Fruit fly (Drosophila melanogaster): ENCODE data around the gene CG42750.

CG42750 gene

DNA sequence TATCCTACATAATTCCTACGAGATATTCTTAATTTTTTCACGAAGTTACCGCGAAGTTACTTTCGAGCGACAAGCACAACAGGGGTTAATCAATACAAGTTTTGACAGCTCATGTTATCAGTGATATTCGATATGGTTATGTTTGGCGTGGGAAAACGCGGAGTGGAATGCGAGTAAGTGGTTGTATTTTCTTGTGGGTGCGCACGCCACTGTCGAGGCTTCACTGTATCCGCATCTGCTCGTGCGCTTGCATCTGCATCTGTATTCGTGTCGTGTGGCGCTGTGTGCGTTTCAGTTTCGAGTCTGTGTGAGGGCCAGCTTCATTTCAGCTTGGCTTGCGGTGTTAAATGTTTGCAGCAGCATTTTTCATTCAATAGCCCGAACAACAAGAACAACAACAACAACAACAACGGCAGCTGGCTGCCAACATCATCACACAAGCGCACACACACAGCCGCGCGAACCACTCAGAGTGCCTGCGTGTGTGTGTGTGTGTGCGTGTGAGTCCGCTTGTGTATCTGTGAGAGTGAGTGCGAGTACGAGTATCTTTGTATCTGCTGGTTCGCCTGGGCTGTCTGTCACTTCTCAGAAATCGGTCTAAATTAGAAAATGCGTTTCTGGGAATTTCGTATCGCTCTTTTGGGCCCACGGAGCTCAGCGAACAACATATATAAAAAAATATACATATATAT, 124.3 kb downstream of the CG42750 start:
- TF ChIP-seq CG8478 (optimal IDR thresholded peaks at IDR 0.05) (peak; percentile 65), psq (optimal IDR thresholded peaks at IDR 0.05) (no peak), EcR (GFP tag; optimal IDR thresholded peaks at IDR 0.05) (no peak), Dll (optimal IDR thresholded peaks at IDR 0.05) (no peak), usp (GFP tag; optimal IDR thresholded peaks at IDR 0.05) (no peak)

DNA sequence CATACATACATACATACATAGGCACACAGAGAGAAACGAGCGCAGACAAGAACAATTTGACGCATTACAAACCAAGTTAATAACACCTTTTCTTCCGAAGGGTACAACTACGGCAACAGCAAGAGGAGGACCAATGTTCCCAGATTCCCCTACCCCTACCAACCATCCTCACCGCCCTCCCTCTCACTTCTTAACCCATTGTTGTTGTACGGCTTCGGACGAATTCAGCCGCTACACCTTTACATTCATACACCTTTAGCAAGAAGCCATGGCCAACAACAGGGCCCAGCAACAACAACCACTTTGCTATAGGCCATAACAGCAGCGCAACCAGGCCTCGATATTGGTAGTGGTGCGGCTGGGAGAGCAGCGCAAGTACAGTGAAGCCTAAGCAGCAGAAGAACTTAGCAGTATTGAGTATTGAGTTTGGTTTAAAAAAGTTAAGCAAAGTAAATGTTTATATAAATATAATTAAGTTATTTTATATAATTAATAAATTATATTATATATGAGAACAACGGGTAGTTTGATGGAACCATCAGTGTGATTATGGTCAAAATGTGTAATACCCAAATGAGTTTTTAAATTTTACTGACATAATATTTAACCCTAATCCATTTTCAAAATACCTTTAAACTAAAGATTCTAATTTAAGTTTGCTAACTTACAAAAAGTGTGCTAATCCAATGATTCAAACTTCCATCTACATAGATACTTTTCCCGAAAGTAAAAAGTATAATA, 125.0 kb downstream of the CG42750 start:
- TF ChIP-seq EcR (GFP tag; optimal IDR thresholded peaks at IDR 0.05) (no peak), Dll (optimal IDR thresholded peaks at IDR 0.05) (no peak), usp (GFP tag; optimal IDR thresholded peaks at IDR 0.05) (no peak), CG8478 (optimal IDR thresholded peaks at IDR 0.05) (no peak), psq (optimal IDR thresholded peaks at IDR 0.05) (no peak), pan (optimal IDR thresholded peaks at IDR 0.05) (no peak)

DNA sequence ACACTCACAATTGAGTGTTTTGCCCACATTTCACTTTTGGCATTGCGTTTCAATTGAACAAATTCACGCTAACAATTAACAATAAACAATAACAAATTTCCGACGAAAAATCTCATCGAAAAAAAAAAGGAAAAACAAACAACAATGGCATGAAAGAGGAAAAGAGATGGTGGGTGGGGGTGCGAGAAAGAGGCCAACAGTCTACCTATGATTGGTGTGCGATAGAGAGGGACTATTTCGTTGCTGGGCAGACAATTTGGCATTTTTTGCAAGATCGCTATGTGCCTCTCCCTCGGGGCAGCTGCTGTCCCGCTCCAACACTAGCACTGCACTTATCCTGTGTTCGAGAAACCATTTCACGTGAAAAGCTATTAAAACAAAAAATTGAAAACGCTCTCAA, 125.7 kb downstream of the CG42750 start:
- TF ChIP-seq EcR (GFP tag; optimal IDR thresholded peaks at IDR 0.05) (no peak), pan (optimal IDR thresholded peaks at IDR 0.05) (no peak), usp (GFP tag; optimal IDR thresholded peaks at IDR 0.05) (no peak), CG8478 (optimal IDR thresholded peaks at IDR 0.05) (no peak), Dll (optimal IDR thresholded peaks at IDR 0.05) (no peak), psq (optimal IDR thresholded peaks at IDR 0.05) (no peak)

DNA sequence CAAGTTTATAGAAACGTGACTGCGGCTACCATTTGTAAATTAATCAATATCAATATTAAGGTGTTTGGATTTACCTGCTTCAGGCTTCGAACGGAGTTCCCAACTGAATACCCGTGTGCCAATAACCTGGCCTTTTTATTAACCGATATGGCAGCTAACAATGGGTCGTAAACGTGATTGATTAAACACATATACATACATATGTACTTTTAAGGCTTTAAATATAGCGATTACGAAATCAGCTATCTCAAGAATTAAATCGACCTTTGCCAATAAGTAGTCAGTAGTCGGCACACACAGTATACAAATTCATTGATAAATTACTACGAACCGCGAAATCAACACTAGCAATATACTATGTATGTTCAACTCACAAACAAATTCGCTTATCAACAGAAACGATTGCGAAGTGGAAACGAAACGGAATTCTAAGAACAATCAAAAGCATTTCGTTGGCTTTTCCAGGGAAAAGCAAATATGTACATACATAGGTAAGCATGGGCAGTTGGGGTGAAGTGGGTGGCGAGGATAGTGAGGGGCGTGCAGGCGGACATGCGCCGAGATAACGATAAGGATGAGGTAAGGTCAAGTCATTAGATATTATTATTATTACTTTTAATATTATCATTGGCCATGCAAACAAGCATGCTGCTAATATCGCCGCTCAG, 126.9 kb downstream of the CG42750 start:
- TF ChIP-seq Dll (optimal IDR thresholded peaks at IDR 0.05) (no peak), psq (optimal IDR thresholded peaks at IDR 0.05) (no peak), CG8478 (optimal IDR thresholded peaks at IDR 0.05) (no peak), pan (optimal IDR thresholded peaks at IDR 0.05) (no peak), usp (GFP tag; optimal IDR thresholded peaks at IDR 0.05) (no peak), EcR (GFP tag; optimal IDR thresholded peaks at IDR 0.05) (no peak)

DNA sequence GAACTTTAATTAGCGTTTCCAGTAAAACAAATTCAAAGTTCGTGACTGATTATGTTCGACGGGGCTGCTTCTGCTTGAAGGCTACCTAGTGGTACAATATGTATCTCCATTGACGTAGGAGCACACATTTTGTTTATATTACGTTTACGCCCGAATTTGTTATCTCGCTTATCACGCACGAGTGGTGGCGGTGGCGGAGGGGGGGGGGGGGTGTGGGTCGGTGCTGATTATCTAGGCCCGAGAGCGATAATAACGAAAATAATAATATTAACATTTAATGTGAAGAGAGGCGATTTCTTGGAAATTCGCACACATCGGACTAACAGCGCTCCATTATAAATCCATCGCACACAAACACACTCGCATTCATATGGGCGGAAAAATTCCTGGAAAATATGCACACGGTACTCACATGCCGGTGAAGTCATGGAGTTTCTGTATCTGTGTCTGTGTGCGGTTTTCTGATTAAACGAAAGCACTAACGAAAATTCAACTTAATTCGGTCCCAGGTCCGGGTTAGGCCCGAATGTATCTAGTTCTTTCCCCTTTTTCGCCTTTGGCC, 128.0 kb downstream of the CG42750 start:
- TF ChIP-seq Dll (optimal IDR thresholded peaks at IDR 0.05) (no peak), CG8478 (optimal IDR thresholded peaks at IDR 0.05) (no peak), EcR (GFP tag; optimal IDR thresholded peaks at IDR 0.05) (no peak), usp (GFP tag; optimal IDR thresholded peaks at IDR 0.05) (no peak), psq (optimal IDR thresholded peaks at IDR 0.05) (no peak), pan (optimal IDR thresholded peaks at IDR 0.05) (no peak)

DNA sequence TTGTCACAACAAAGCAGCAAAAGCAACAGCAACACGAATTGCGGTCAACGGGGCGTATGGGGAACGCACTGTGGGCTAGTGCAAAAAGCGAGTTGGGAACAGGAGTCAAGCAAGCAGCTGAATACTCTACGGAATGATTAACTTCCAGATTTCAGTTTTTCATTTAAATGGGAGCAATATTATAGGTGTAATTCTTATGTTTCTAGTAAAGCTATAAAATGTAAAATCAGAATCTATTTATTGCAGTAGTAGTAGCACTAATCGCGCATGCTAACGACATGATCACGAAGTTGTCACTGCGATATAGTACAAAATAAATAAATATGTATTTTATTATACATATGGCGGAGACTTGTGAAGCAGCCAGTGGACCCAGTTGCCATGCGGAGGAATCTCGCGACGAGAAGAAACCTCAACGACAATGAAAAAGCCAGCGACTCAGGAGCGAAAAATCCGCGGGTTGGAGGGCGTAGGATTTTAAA, 128.9 kb downstream of the CG42750 start:
- TF ChIP-seq psq (optimal IDR thresholded peaks at IDR 0.05) = no peak

DNA sequence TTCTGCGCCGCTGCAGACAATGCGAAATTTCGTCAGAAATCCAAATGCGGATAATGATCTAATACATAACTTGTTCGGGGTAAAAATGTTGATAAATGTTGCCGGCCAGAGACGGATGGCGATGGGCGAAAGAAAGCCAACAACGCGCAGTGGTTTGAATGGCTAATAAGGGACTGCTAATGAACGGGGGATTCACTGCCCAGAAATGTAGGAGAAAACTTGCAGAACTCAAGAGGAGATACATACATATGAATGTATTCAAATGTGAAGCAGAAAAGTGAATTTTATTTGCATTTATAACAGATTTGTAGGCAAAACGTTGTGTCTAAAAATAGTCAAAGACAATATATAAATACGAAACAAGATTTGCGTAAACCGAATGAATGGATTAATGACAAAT, 129.7 kb downstream of the CG42750 start:
- TF ChIP-seq EcR (GFP tag; optimal IDR thresholded peaks at IDR 0.05) = no peak

DNA sequence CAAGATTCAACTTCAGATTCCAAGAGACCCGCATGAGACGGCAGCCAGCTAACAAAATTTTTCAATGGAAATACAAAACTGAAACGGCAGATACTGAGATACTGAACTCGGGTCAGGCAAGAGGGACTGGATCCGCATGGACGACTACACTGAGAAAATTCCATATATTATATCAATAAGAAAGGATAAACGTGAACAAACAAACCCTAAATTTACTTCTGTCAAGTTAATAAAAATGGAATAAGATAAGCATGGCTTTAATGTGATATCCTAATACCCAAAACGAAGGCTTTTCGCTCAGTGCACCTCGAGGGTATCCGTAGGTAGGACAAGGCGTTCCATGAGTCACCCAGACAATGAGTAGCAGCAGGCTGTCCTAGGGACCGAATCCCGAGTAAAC, 130.3 kb downstream of the CG42750 start:
- TF ChIP-seq EcR (GFP tag; optimal IDR thresholded peaks at IDR 0.05) (no peak), pan (optimal IDR thresholded peaks at IDR 0.05) (no peak), Dll (optimal IDR thresholded peaks at IDR 0.05) (no peak), CG8478 (optimal IDR thresholded peaks at IDR 0.05) (no peak), usp (GFP tag; optimal IDR thresholded peaks at IDR 0.05) (no peak), psq (optimal IDR thresholded peaks at IDR 0.05) (no peak)

DNA sequence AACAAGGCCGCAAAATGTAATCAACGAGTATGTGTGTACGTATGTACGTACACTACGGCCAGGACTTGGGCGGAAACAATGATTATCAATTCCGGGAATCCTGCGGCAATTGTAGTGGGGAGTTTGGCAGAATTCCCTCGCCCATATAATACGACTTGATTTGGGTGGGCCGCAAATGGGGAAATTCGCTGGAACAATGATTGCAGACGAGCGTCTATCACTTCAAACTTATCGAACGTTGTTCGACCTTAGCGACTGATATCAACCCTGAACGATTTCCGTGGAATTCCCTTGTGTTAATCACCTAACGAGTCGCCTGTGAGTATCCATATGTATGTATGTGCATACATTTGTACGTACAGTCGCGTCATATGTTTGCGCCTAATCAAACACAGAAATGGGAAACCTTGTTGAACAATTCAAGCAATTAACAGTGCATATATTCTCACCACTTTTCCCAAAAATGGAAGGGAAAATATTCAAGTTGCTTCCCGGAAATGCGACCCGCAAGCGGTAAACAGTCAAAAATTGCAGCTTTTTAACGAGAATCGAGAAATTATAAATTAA, 131.2 kb downstream of the CG42750 start:
- no peak for TF ChIP-seq psq (optimal IDR thresholded peaks at IDR 0.05)
- TF ChIP-seq Dll (optimal IDR thresholded peaks at IDR 0.05) = no peak
- TF ChIP-seq CG8478 (optimal IDR thresholded peaks at IDR 0.05) = no peak
- TF ChIP-seq pan (optimal IDR thresholded peaks at IDR 0.05) = no peak
- TF ChIP-seq usp (GFP tag; optimal IDR thresholded peaks at IDR 0.05) = no peak
- TF ChIP-seq EcR (GFP tag; optimal IDR thresholded peaks at IDR 0.05) = no peak

DNA sequence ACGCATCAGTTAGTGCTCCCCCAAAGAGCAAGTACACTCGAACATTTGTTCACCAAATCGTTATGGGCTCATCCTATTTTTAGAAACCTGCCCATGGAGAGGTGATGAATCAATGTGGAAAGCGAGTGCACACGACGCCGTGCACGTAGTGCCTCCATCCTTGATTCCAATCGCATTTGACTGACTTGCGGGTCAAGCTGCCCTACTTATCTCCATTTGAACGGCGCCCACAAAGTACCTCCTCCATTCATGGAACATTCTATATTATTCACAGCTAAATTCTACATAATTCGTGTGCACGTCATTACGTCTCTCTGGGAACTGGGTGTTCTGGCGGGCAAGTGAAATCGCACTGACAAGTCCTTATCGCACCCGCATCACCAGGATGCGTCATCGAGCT, 132.4 kb downstream of the CG42750 start:
- TF ChIP-seq EcR (GFP tag; optimal IDR thresholded peaks at IDR 0.05) = no peak

DNA sequence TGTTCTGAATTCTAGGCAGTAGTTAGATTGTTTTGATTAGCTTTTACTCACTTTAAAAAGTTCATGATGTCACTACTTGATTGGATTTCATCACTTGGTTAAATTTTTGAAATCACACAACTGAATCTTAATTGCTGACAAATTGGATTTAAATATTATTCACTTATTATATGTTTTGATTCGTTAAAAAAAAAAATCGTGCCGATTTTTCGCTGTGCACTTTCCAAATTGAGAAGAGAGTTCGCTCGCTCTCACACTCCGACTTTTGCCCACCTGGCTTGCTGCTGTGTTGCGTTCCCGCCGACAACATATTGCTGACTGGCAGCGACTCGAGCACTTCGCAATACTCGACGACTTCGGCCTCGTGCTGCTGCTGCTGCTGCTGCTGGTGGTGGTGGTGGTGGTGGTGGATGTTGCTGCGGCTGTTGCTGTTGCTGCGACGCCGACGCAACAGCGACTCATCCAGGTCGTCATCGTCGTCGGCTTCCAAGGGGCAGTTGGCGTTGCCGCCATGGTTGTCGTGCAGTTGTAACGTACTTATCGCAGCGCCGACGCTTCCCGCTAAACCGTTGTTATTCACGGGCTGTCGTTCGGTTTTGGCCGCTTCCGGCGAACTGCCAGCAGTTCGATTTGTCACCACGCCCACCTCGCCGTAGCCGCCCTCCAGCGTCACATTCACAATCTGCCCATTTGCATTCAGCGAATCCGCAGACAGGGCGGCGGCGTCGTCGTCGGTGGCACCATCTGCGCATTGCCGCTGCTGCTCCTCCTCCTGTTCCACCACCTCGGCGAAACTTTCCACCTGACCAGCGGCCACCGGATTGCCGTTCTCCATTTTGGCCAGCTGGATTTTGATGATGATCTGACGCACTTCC, 133.9 kb downstream of the CG42750 start:
- no peak for TF ChIP-seq psq (optimal IDR thresholded peaks at IDR 0.05)
- no peak for TF ChIP-seq CG8478 (optimal IDR thresholded peaks at IDR 0.05)
- TF ChIP-seq usp (GFP tag; optimal IDR thresholded peaks at IDR 0.05) = no peak
